Worm (Caenorhabditis elegans) whole organism, young adult: ENCODE data around the gene Y46G5A.8.

ENCODE experiments used
- B0019.2 ChIP-seq: fragments of 200-800 bp; sonication (Bioruptor generic); conservative IDR thresholded peaks from 2 replicates; pipeline ENCODE4 v1.3.6; 2022; ENCODE audit warnings: missing genetic modification reagents, missing genetic modification characterization, missing compliant biosample characterization
- B0261.1 ChIP-seq: sonication (generic microtip); optimal IDR thresholded peaks from 2 replicates; lab custom pipeline; 2016; ENCODE audit warnings: mild to moderate bottlenecking, missing genetic modification characterization, moderate library complexity, missing compliant biosample characterization
- C06A6.2 ChIP-seq: fragments of 200-800 bp; sonication (Bioruptor generic); conservative IDR thresholded peaks from 2 replicates; pipeline ENCODE4 v1.3.6; 2022; ENCODE audit warnings: missing genetic modification characterization, missing compliant biosample characterization
- F10E7.11 ChIP-seq: sonication (generic microtip); optimal IDR thresholded peaks from 2 replicates; lab custom pipeline; 2017; ENCODE audit warnings: mild to moderate bottlenecking, missing genetic modification characterization, moderate library complexity, missing compliant biosample characterization
- F49E8.2 ChIP-seq: sonication (generic microtip); optimal IDR thresholded peaks from 3 replicates; lab custom pipeline; 2017; ENCODE audit warnings: missing genetic modification characterization, mild to moderate bottlenecking, missing compliant biosample characterization, antibody characterized with exemption, moderate library complexity; ENCODE audit not compliant: insufficient read depth
- Y53F4B.3 ChIP-seq: fragments of 200-800 bp; sonication (Bioruptor generic); IDR thresholded peaks from 2 replicates; pipeline ENCODE4 v1.3.6; 2022; ENCODE audit warnings: missing genetic modification reagents, missing genetic modification characterization, missing compliant biosample characterization
- Y53G8AR.9 ChIP-seq: fragments of 200-800 bp; sonication (Bioruptor generic); conservative IDR thresholded peaks from 2 replicates; pipeline ENCODE4 v1.3.6; 2022; ENCODE audit warnings: missing genetic modification reagents, missing genetic modification characterization, missing compliant biosample characterization
- Y79H2A.3 ChIP-seq: fragments of 200-800 bp; sonication (Bioruptor generic); conservative IDR thresholded peaks from 2 replicates; pipeline ENCODE4 v1.3.6; 2022; ENCODE audit warnings: missing genetic modification reagents, missing genetic modification characterization, missing compliant biosample characterization
- ama-1 ChIP-seq, 3 experiments: fragments of 150-350 bp in 1 of 3; sonication (generic microtip) in 2 of 3; optimal IDR thresholded peaks; 2 replicates each; lab custom pipeline; 2014 to 2018; ENCODE audit warnings: missing biosample characterization in 2 of 3, missing genetic modification characterization in 2 of 3, missing genetic modification reagents in 2 of 3
- attf-3 ChIP-seq: fragments of 200-800 bp; sonication (Bioruptor generic); conservative IDR thresholded peaks from 2 replicates; pipeline ENCODE4 v1.3.6; 2022; ENCODE audit warnings: missing genetic modification reagents, missing genetic modification characterization, missing compliant biosample characterization
- attf-5 ChIP-seq: fragments of 200-800 bp; sonication (Bioruptor generic); optimal IDR thresholded peaks from 2 replicates; lab custom pipeline; 2018; ENCODE audit warnings: mild to moderate bottlenecking, missing genetic modification characterization, missing compliant biosample characterization
- attf-6 ChIP-seq: fragments of 200-800 bp; sonication (Bioruptor generic); IDR thresholded peaks from 2 replicates; pipeline ENCODE4 v1.3.6; 2022; ENCODE audit warnings: missing genetic modification reagents, missing genetic modification characterization, missing compliant biosample characterization
- bed-1 ChIP-seq: fragments of 200-800 bp; sonication (Bioruptor generic); IDR thresholded peaks from 2 replicates; pipeline ENCODE4 v1.3.6; 2022; ENCODE audit warnings: missing genetic modification reagents, missing genetic modification characterization, missing compliant biosample characterization
- bed-2 ChIP-seq: fragments of 200-800 bp; sonication (Bioruptor generic); IDR thresholded peaks from 2 replicates; pipeline ENCODE4 v1.3.6; 2022; ENCODE audit warnings: missing genetic modification reagents, missing genetic modification characterization, missing compliant biosample characterization
- ceh-40 ChIP-seq: fragments of 200-800 bp; sonication (Bioruptor generic); IDR thresholded peaks from 2 replicates; pipeline ENCODE4 v1.3.6; 2022; ENCODE audit warnings: missing genetic modification characterization, missing compliant biosample characterization
- ceh-91 ChIP-seq: fragments of 200-800 bp; sonication (Bioruptor generic); IDR thresholded peaks from 2 replicates; pipeline ENCODE4 v1.3.6; 2022; ENCODE audit warnings: missing genetic modification reagents, missing genetic modification characterization, missing compliant biosample characterization
- chd-7 ChIP-seq: sonication (generic microtip); optimal IDR thresholded peaks from 2 replicates; lab custom pipeline; 2016; ENCODE audit warnings: mild to moderate bottlenecking, missing genetic modification characterization, moderate library complexity, missing compliant biosample characterization
- egrh-3 ChIP-seq: fragments of 200-800 bp; sonication (Bioruptor generic); IDR thresholded peaks from 2 replicates; pipeline ENCODE4 v1.3.6; 2022; ENCODE audit warnings: missing genetic modification reagents, missing genetic modification characterization, missing compliant biosample characterization
- him-1 ChIP-seq: sonication (generic microtip); optimal IDR thresholded peaks from 2 replicates; lab custom pipeline; 2016; ENCODE audit warnings: missing genotype, missing genetic modification reagents, missing genetic modification characterization, missing compliant biosample characterization
- hsf-1 ChIP-seq: fragments of 200-800 bp; sonication (Bioruptor generic); IDR thresholded peaks from 2 replicates; pipeline ENCODE4 v1.3.6; 2022; ENCODE audit warnings: missing genetic modification reagents, missing genetic modification characterization, missing compliant biosample characterization
- lin-40 ChIP-seq: sonication (generic microtip); optimal IDR thresholded peaks from 2 replicates; lab custom pipeline; 2016; ENCODE audit warnings: missing genetic modification characterization, mild to moderate bottlenecking, missing compliant biosample characterization, missing genotype, missing genetic modification reagents
- lin-54 ChIP-seq: fragments of 200-800 bp; sonication (Bioruptor generic); optimal IDR thresholded peaks from 2 replicates; lab custom pipeline; 2018; ENCODE audit warnings: mild to moderate bottlenecking, missing genetic modification characterization, missing compliant biosample characterization
- lir-1 ChIP-seq: fragments of 200-800 bp; sonication (Bioruptor generic); conservative IDR thresholded peaks from 2 replicates; pipeline ENCODE4 v1.3.6; 2022; ENCODE audit warnings: missing genetic modification reagents, missing genetic modification characterization, missing compliant biosample characterization
- madf-3 ChIP-seq: fragments of 200-800 bp; sonication (Bioruptor generic); IDR thresholded peaks from 2 replicates; pipeline ENCODE4 v1.3.6; 2022; ENCODE audit warnings: missing genetic modification reagents, missing genetic modification characterization, missing compliant biosample characterization
- madf-6 ChIP-seq: fragments of 200-800 bp; sonication (Bioruptor generic); IDR thresholded peaks from 2 replicates; pipeline ENCODE4 v1.3.6; 2022; ENCODE audit warnings: missing genetic modification reagents, missing genetic modification characterization, missing compliant biosample characterization
- mcd-1 ChIP-seq: fragments of 200-800 bp; sonication (Bioruptor generic); IDR thresholded peaks from 2 replicates; pipeline ENCODE4 v1.3.6; 2022; ENCODE audit warnings: missing genetic modification reagents, missing genetic modification characterization, missing compliant biosample characterization
- mes-4 ChIP-seq: sonication (generic microtip); optimal IDR thresholded peaks from 2 replicates; lab custom pipeline; 2016; ENCODE audit warnings: missing genotype, missing genetic modification characterization, missing compliant biosample characterization
- pbrm-1 ChIP-seq: fragments of 200-800 bp; sonication (Bioruptor generic); IDR thresholded peaks from 2 replicates; pipeline ENCODE4 v1.3.6; 2022; ENCODE audit warnings: missing genetic modification reagents, missing genetic modification characterization, missing compliant biosample characterization
- rcor-1 ChIP-seq: fragments of 200-800 bp; sonication (Bioruptor generic); IDR thresholded peaks from 2 replicates; pipeline ENCODE4 v1.3.6; 2022; ENCODE audit warnings: missing genetic modification reagents, missing genetic modification characterization, missing compliant biosample characterization
- repo-1 ChIP-seq: sonication (generic microtip); optimal IDR thresholded peaks from 2 replicates; lab custom pipeline; 2017; ENCODE audit warnings: mild to moderate bottlenecking, missing genetic modification characterization, missing compliant biosample characterization
- snpc-1.1 ChIP-seq: sonication (generic microtip); optimal IDR thresholded peaks from 2 replicates; lab custom pipeline; 2017; ENCODE audit warnings: missing genetic modification characterization, mild to moderate bottlenecking, missing compliant biosample characterization, antibody characterized with exemption, moderate library complexity, missing genotype, missing genetic modification reagents; ENCODE audit not compliant: insufficient read depth
- snpc-1.3 ChIP-seq: sonication (generic microtip); optimal IDR thresholded peaks from 2 replicates; lab custom pipeline; 2017; ENCODE audit warnings: missing genetic modification characterization, mild to moderate bottlenecking, missing compliant biosample characterization, antibody characterized with exemption, moderate library complexity, missing genotype, missing genetic modification reagents; ENCODE audit not compliant: insufficient read depth
- snpc-3.4 ChIP-seq: sonication (generic microtip); optimal IDR thresholded peaks from 2 replicates; lab custom pipeline; 2017; ENCODE audit warnings: missing genetic modification characterization, mild to moderate bottlenecking, missing compliant biosample characterization, antibody characterized with exemption, moderate library complexity, missing genotype, missing genetic modification reagents
- snpc-4 ChIP-seq, 5 experiments: fragments of 150-350 bp in 1 of 5; sonication (generic microtip) in 4 of 5; optimal IDR thresholded peaks; 2 replicates each; lab custom pipeline; 2014 to 2018; ENCODE audit warnings: missing genetic modification characterization in 5 of 5, missing biosample characterization in 3 of 5, antibody characterized with exemption in 2 of 5, mild to moderate bottlenecking in 2 of 5, missing compliant biosample characterization in 2 of 5, missing genotype in 2 of 5, moderate library complexity in 2 of 5, missing genetic modification reagents in 1 of 5
- zfh-2 ChIP-seq: fragments of 200-800 bp; sonication (Bioruptor generic); conservative IDR thresholded peaks from 2 replicates; pipeline ENCODE4 v1.3.6; 2022; ENCODE audit warnings: missing genetic modification reagents, missing genetic modification characterization, missing compliant biosample characterization
- ztf-25 ChIP-seq: fragments of 200-800 bp; sonication (Bioruptor generic); IDR thresholded peaks from 2 replicates; pipeline ENCODE4 v1.3.6; 2022; ENCODE audit warnings: missing genetic modification reagents, missing genetic modification characterization, missing compliant biosample characterization
- ztf-6 ChIP-seq: fragments of 200-800 bp; sonication (Bioruptor generic); IDR thresholded peaks from 2 replicates; pipeline ENCODE4 v1.3.6; 2022; ENCODE audit warnings: missing genetic modification reagents, missing genetic modification characterization, missing compliant biosample characterization

Gene Y46G5A.8

ce11 chrII:12768167-12768712 lies 12.1 kb downstream of the Y46G5A.8 start, which contains the start of the genes vps-2 and tiar-2 (continued):
- no peak for TF ChIP-seq bed-2 (GFP tag; lab: Robert Waterston, UW)
- TF ChIP-seq Y53F4B.3 (GFP tag; lab: Robert Waterston, UW), result no peak
- TF ChIP-seq pbrm-1 (GFP tag; lab: Robert Waterston, UW), result peak; percentile 35; the same call in 1 of the 2 replicates
- 0 out of 2 replicates have a peak, but pooled peaks have one; percentile 35 for TF ChIP-seq Y53G8AR.9
- TF ChIP-seq C06A6.2 (GFP tag; lab: Robert Waterston, UW), result no peak
- TF ChIP-seq mes-4 (tag; lab: Kevin White, UChicago), result no peak
- no peak for TF ChIP-seq ztf-25 (GFP tag; lab: Robert Waterston, UW)
- TF ChIP-seq ama-1 (optimal IDR thresholded peaks at IDR 0.05; lab: Kevin White, UChicago), result no peak
- TF ChIP-seq ama-1 (GFP tag; optimal IDR thresholded peaks at IDR 0.05; lab: Kevin White, UChicago), result no peak
- TF ChIP-seq snpc-1.3 (tag; lab: Kevin White, UChicago), result no peak
- no peak for TF ChIP-seq ztf-6 (GFP tag; lab: Robert Waterston, UW)

ce11 chrII:12769947-12770346 lies 13.8 kb downstream of the Y46G5A.8 start:
- 0 out of 2 replicates have a peak, but pooled peaks have one; percentile 38 for TF ChIP-seq mcd-1
- TF ChIP-seq Y53F4B.3 (GFP tag; lab: Robert Waterston, UW), result no peak
- TF ChIP-seq ceh-40, result no peak
- TF ChIP-seq B0261.1 (tag; lab: Kevin White, UChicago), result no peak
- TF ChIP-seq zfh-2 (GFP tag; lab: Robert Waterston, UW), result peak; percentile 72
- peak; percentile 85 for TF ChIP-seq egrh-3 (GFP tag; lab: Robert Waterston, UW)

ce11 chrII:12774402-12774801 lies 18.3 kb downstream of the Y46G5A.8 start, which contains the start of gene Y46G5A.14:
Gene Y46G5A.14 (plus strand): TSS chrII:12774702.
- TF ChIP-seq him-1 (tag; lab: Kevin White, UChicago), result peak; percentile 25
- TF ChIP-seq attf-5 (GFP tag; lab: Kevin White, UChicago), result no peak

- TF ChIP-seq repo-1 (tag; lab: Kevin White, UChicago) (no peak), F10E7.11 (tag; lab: Kevin White, UChicago) (no peak), bed-1 (GFP tag; lab: Robert Waterston, UW) (no peak), B0019.2 (GFP tag; lab: Robert Waterston, UW) (no peak)
These were observed 20.2 kb downstream of the Y46G5A.8 start, which contains the start of gene Y46G5A.34 for ce11 chrII:12776379-12776778. Gene Y46G5A.34 (plus strand): TSS chrII:12776679.

ce11 chrII:12778374-12778773 lies 22.2 kb downstream of the Y46G5A.8 start:
- TF ChIP-seq madf-3 (GFP tag; lab: Robert Waterston, UW) (0 out of 2 replicates have a peak, but pooled peaks have one; percentile 38), ceh-91 (GFP tag; lab: Robert Waterston, UW) (peak; percentile 69), Y79H2A.3 (GFP tag; lab: Robert Waterston, UW) (peak; percentile 50; the same call in 1 of the 2 replicates), Y53F4B.3 (GFP tag; lab: Robert Waterston, UW) (peak; percentile 55; the same call in 1 of the 2 replicates), snpc-1.1 (tag; lab: Kevin White, UChicago) (peak; percentile 94), snpc-4 (GFP tag; optimal IDR thresholded peaks at IDR 0.05; lab: Kevin White, UChicago) (peak; percentile 94), snpc-4 (tag; optimal IDR thresholded peaks at IDR 0.05; lab: Kevin White, UChicago) (peak; percentile 96 to 98 (median 97)), Y53G8AR.9 (peak; percentile 74; the same call in 1 of the 2 replicates), rcor-1 (GFP tag; lab: Robert Waterston, UW) (peak; percentile 89), chd-7 (tag; lab: Kevin White, UChicago) (peak; percentile 12), madf-6 (GFP tag; lab: Robert Waterston, UW) (peak; percentile 84), lin-54 (GFP tag; lab: Kevin White, UChicago) (peak; percentile 60), snpc-3.4 (tag; lab: Kevin White, UChicago) (peak; percentile 80), attf-3 (peak; percentile 64; the same call in 1 of the 2 replicates), lin-40 (peak; percentile 34), hsf-1 (GFP tag; lab: Robert Waterston, UW) (peak; percentile 70), attf-6 (GFP tag; lab: Robert Waterston, UW) (peak; percentile 80), him-1 (tag; lab: Kevin White, UChicago) (peak; percentile 81), F49E8.2 (peak; percentile 79), lir-1 (peak; percentile 64; the same call in 1 of the 2 replicates), bed-2 (GFP tag; lab: Robert Waterston, UW) (peak; percentile 78; the same call in 1 of the 2 replicates)
